Worm (Caenorhabditis elegans) whole organism, L2 larva: ENCODE results near the gene pak-2.

Source experiments
- R02D3.7 ChIP-seq: fragments of 150-350 bp; optimal IDR thresholded peaks from 2 replicates; lab custom pipeline; 2014; ENCODE audit warnings: missing biosample characterization, missing genetic modification characterization
- blmp-1 ChIP-seq: sonication (generic microtip); optimal IDR thresholded peaks from 2 replicates; lab custom pipeline; 2017; ENCODE audit warnings: missing genetic modification characterization, mild to moderate bottlenecking, missing compliant biosample characterization, antibody characterized with exemption, moderate library complexity; ENCODE audit not compliant: insufficient read depth
- ceh-16 ChIP-seq: fragments of 150-350 bp; optimal IDR thresholded peaks from 2 replicates; lab custom pipeline; 2014; ENCODE audit warnings: missing biosample characterization, missing genetic modification characterization
- elt-3 ChIP-seq: sonication (generic microtip); optimal IDR thresholded peaks from 2 replicates; lab custom pipeline; 2017; ENCODE audit warnings: missing biosample characterization, missing genetic modification characterization
- nhr-25 ChIP-seq: fragments of 150-350 bp; sonication (generic microtip); optimal IDR thresholded peaks from 3 replicates; lab custom pipeline; 2014; ENCODE audit warnings: missing biosample characterization, missing genetic modification characterization
- unc-39 ChIP-seq: fragments of 150-350 bp; optimal IDR thresholded peaks from 2 replicates; lab custom pipeline; 2014; ENCODE audit warnings: missing biosample characterization, missing genetic modification characterization
- ztf-11 ChIP-seq: sonication (generic microtip); optimal IDR thresholded peaks from 2 replicates; lab custom pipeline; 2017; ENCODE audit warnings: missing biosample characterization, missing genetic modification characterization

ce11 chrV:11009124-11009524 is 30.1 kb downstream of the pak-2 start:
- TF ChIP-seq blmp-1 (tag; lab: Kevin White, UChicago), result no peak
- TF ChIP-seq ceh-16 (tag; lab: Kevin White, UChicago), result no peak
- no peak for TF ChIP-seq elt-3 (tag; lab: Kevin White, UChicago)
- TF ChIP-seq nhr-25 (tag; lab: Kevin White, UChicago), result no peak
- no peak for TF ChIP-seq R02D3.7 (tag; lab: Kevin White, UChicago)
- no peak for TF ChIP-seq unc-39
- no peak for TF ChIP-seq ztf-11
